Fruit fly (Drosophila melanogaster): ENCODE results near the gene CG15431.

- TF ChIP-seq acj6 (GFP tag; optimal IDR thresholded peaks at IDR 0.05) (no peak), ss (GFP tag; optimal IDR thresholded peaks at IDR 0.05) (no peak), CG34406 (GFP tag; optimal IDR thresholded peaks at IDR 0.05) (no peak), dac (GFP tag; optimal IDR thresholded peaks at IDR 0.05) (no peak), CG16779 (tag; optimal IDR thresholded peaks at IDR 0.05) (no peak), OdsH (GFP tag; optimal IDR thresholded peaks at IDR 0.05) (no peak), Lpt (GFP tag; optimal IDR thresholded peaks at IDR 0.05) (no peak), Ets21C (GFP tag; optimal IDR thresholded peaks at IDR 0.05) (no peak), Sox14 (GFP tag; optimal IDR thresholded peaks at IDR 0.05) (no peak), Blimp-1 (GFP tag; optimal IDR thresholded peaks at IDR 0.05) (no peak)
These were observed 51.5 kb downstream of the CG15431 start for dm6 chr2L:4389405-4390115.

Measured in whole organism, prepupa.